Fruit fly (Drosophila melanogaster) whole organism, prepupa: Measurements from ENCODE around the gene CG32568.

Experiments
- Blimp-1 ChIP-seq: fragments of 200-800 bp; sonication (Bioruptor generic); optimal IDR thresholded peaks from 3 replicates; lab custom pipeline; 2017; ENCODE audit warnings: missing biosample characterization, missing genetic modification characterization, mild to moderate bottlenecking, moderate library complexity, missing genetic modification reagents
- CG11294 ChIP-seq: fragments of 200-800 bp; sonication (Bioruptor generic); IDR thresholded peaks from 2 replicates; pipeline ENCODE4 v1.3.6; 2022; ENCODE audit warnings: missing biosample characterization, missing genetic modification characterization
- CG11762 ChIP-seq: fragments of 200-800 bp; sonication (Bioruptor generic); optimal IDR thresholded peaks from 3 replicates; lab custom pipeline; 2016; ENCODE audit warnings: missing biosample characterization, missing genetic modification characterization; ENCODE audit not compliant: insufficient read depth
- CG11902 ChIP-seq: fragments of 200-800 bp; sonication (Bioruptor generic); optimal IDR thresholded peaks from 3 replicates; lab custom pipeline; 2016; ENCODE audit warnings: missing biosample characterization, missing genetic modification characterization
- CG3032 ChIP-seq: fragments of 200-800 bp; optimal IDR thresholded peaks from 2 replicates; lab custom pipeline; 2019; ENCODE audit warnings: missing biosample characterization, mild to moderate bottlenecking, missing genetic modification characterization, moderate library complexity
- CG32006 ChIP-seq: fragments of 200-800 bp; sonication (Bioruptor generic); optimal IDR thresholded peaks from 3 replicates; lab custom pipeline; 2017; ENCODE audit warnings: missing biosample characterization, mild to moderate bottlenecking, missing genetic modification characterization
- CG6808 ChIP-seq: fragments of 200-800 bp; sonication (Bioruptor generic); optimal IDR thresholded peaks from 3 replicates; lab custom pipeline; 2017; ENCODE audit warnings: missing biosample characterization, missing genetic modification characterization, mild to moderate bottlenecking, moderate library complexity, missing genetic modification reagents
- CG8632 ChIP-seq: fragments of 200-800 bp; sonication (Bioruptor generic); optimal IDR thresholded peaks from 3 replicates; lab custom pipeline; 2016; ENCODE audit warnings: missing biosample characterization, missing genetic modification characterization
- CG9139 ChIP-seq: fragments of 200-800 bp; sonication (Bioruptor generic); optimal IDR thresholded peaks from 3 replicates; lab custom pipeline; 2017; ENCODE audit warnings: missing biosample characterization, mild to moderate bottlenecking, missing genetic modification characterization
- Gug ChIP-seq: fragments of 200-800 bp; sonication (Bioruptor generic); IDR thresholded peaks from 2 replicates; pipeline ENCODE4 v1.3.6; 2022; ENCODE audit warnings: missing biosample characterization, missing genetic modification characterization
- esn ChIP-seq: fragments of 200-800 bp; sonication (Bioruptor generic); optimal IDR thresholded peaks from 2 replicates; lab custom pipeline; 2016; ENCODE audit warnings: missing biosample characterization, mild to moderate bottlenecking, missing genetic modification characterization, moderate library complexity
- fd85E ChIP-seq: fragments of 200-800 bp; sonication (Bioruptor generic); optimal IDR thresholded peaks from 3 replicates; lab custom pipeline; 2016; ENCODE audit warnings: missing biosample characterization, missing genetic modification characterization
- fkh ChIP-seq: fragments of 200-800 bp; sonication (Bioruptor generic); optimal IDR thresholded peaks from 3 replicates; lab custom pipeline; 2017; ENCODE audit warnings: missing biosample characterization, mild to moderate bottlenecking, missing genetic modification characterization, moderate library complexity

DNA sequence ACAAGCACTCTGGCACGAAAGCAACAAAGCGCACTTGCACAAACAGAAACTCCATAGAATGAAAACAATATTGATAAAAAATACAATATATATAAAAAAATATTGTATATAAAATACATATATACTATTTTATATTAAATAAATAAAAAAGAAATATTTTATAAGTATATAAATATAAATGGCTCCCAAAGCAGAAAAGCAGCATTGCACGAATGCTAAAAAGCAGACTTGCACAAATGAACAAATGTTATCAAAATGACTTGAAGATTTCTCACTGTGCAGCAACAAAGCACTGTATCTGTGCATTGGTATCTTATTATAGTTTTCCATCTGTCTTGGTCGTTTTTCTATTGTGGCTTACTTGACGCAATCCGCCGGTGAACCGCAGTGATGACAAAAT is 28.1 kb downstream of the CG32568 start:
- TF ChIP-seq CG11762 (GFP tag; lab: Kevin White, UChicago) (no peak), CG11294 (no peak), CG8632 (GFP tag; lab: Kevin White, UChicago) (no peak), Blimp-1 (GFP tag; lab: Kevin White, UChicago) (no peak), CG6808 (GFP tag; lab: Kevin White, UChicago) (no peak), CG3032 (tag; lab: Kevin White, UChicago) (no peak), esn (GFP tag; lab: Kevin White, UChicago) (no peak), Gug (no peak), CG9139 (GFP tag; lab: Kevin White, UChicago) (no peak), fkh (GFP tag; lab: Kevin White, UChicago) (no peak), fd85E (GFP tag; lab: Kevin White, UChicago) (no peak), CG11902 (GFP tag; lab: Kevin White, UChicago) (no peak), CG32006 (peak; percentile 39)
